Fruit fly (Drosophila melanogaster) S2 (cell line): ENCODE results near the gene Hexo2.

ENCODE experiments used
- CG8478 ChIP-seq: fragments of >200 bp; optimal IDR thresholded peaks from 2 replicates; lab custom pipeline; 2018
- CTCF ChIP-seq, 2 experiments: fragments of >200 bp; optimal IDR thresholded peaks; 2 replicates each; lab custom pipeline; 2018

The Hexo2 gene

DNA sequence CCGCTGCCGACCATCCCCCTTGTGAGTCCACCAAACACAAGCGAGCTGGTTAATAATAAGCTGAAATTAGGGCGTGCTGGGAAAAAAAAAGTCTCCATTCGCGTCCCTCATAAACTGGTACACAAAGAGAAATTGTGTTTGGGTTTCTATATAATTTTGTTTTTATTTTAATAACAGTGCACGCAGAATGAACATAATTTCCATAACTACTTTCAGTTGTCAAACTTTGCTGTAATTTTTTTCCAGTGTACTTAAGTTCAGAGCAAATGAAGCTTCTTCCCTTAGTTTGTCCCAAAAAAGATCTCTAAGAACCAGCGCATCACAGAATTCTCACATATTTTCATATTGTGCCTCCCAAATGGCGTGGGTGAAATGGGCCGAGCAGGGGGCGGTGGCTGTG lies 18.6 kb downstream of the Hexo2 start:
- TF ChIP-seq CG8478 (lab: Kevin White, UChicago): no peak
- no peak for TF ChIP-seq CTCF (optimal IDR thresholded peaks at IDR 0.05; lab: Kevin White, UChicago)

dm6 chrX:8730306-8730705 lies 20.9 kb downstream of the Hexo2 start:
- TF ChIP-seq CTCF (optimal IDR thresholded peaks at IDR 0.05; lab: Kevin White, UChicago): no peak
- no peak for TF ChIP-seq CG8478 (lab: Kevin White, UChicago)

- no peak for TF ChIP-seq CTCF (optimal IDR thresholded peaks at IDR 0.05; lab: Kevin White, UChicago)
- TF ChIP-seq CG8478 (lab: Kevin White, UChicago): no peak
Measured at dm6 chrX:8731464-8731863, 22.0 kb downstream of the Hexo2 start.

- TF ChIP-seq CTCF (optimal IDR thresholded peaks at IDR 0.05; lab: Kevin White, UChicago): no peak
- no peak for TF ChIP-seq CG8478 (lab: Kevin White, UChicago)
Measured at dm6 chrX:8732379-8732778, 22.9 kb downstream of the Hexo2 start.

- no peak for TF ChIP-seq CG8478 (lab: Kevin White, UChicago)
- TF ChIP-seq CTCF (optimal IDR thresholded peaks at IDR 0.05; lab: Kevin White, UChicago): no peak
Measured at dm6 chrX:8743456-8743965, 34.1 kb downstream of the Hexo2 start.

dm6 chrX:8746933-8747332 lies 37.5 kb downstream of the Hexo2 start:
- TF ChIP-seq CTCF (optimal IDR thresholded peaks at IDR 0.05; lab: Kevin White, UChicago) (no peak), CG8478 (lab: Kevin White, UChicago) (no peak)

DNA sequence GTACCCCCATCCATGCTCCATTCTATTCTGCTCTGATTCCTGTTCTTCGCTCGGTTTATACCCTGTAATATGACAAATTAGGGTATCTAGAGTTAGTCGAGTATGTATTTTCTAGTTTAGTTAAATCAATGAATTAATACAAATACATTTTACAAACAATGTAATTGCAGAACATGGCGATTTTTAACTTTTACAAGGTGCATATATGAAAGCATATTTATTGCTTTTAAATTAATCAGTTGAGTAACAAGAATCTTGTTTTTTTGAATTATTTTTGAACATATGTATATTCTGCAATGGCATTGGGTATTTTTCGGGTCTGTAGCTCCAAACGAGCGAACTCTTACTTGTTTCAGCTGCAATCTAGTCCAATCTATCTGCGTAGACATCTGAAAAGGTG lies 38.2 kb downstream of the Hexo2 start:
- TF ChIP-seq CG8478 (lab: Kevin White, UChicago) (no peak), CTCF (optimal IDR thresholded peaks at IDR 0.05; lab: Kevin White, UChicago) (no peak)

DNA sequence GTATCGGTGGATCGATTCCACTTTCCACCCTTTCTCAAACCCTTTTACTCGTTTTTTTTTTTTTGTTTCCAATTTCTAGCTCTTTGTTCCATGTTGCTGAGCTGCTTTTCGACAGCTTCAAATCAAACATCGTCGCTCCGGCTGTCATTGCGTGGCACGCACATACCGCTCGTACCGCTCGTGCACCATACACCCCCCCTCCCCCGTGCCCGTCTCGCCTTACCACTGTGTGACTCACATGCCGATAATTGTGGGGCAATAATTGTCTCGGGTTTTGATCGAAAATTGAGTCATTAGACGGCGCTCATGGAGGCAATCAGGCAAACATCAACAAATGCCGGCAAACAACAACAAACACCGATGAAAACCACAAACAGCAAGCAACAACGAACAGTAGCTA lies 44.3 kb downstream of the Hexo2 start:
- no peak for TF ChIP-seq CG8478 (lab: Kevin White, UChicago)
- TF ChIP-seq CTCF (optimal IDR thresholded peaks at IDR 0.05; lab: Kevin White, UChicago): no peak

DNA sequence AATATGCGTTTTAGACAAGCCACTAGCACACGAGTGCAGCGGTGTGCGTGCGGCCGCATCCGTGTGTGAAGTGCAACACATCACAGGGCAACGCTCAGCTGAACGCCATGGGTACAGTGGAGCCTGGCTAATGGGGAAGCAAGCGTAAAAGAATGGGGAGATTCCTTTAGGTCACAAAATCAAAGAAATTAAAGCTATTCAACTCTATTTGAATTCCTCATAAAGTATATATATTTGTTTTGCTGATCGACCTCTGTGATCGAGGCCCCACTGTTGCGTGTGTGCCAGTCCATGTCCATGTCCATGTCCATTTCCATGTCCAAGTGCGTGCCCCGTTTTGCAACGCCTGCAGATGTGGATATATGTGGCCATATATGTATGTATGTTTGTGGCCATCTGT lies 45.9 kb downstream of the Hexo2 start:
- no peak for TF ChIP-seq CTCF (optimal IDR thresholded peaks at IDR 0.05; lab: Kevin White, UChicago)
- no peak for TF ChIP-seq CG8478 (lab: Kevin White, UChicago)

dm6 chrX:8757775-8758363 lies 48.4 kb downstream of the Hexo2 start:
- no peak for TF ChIP-seq CG8478 (lab: Kevin White, UChicago)
- TF ChIP-seq CTCF (optimal IDR thresholded peaks at IDR 0.05; lab: Kevin White, UChicago): no peak
